Worm (Caenorhabditis elegans) whole organism, L1 larva: ENCODE data around the gene str-156.

Source experiments
- C04F5.9 ChIP-seq: sonication (generic microtip); optimal IDR thresholded peaks from 2 replicates; lab custom pipeline; 2016; ENCODE audit warnings: missing genetic modification characterization, missing compliant biosample characterization
- C34B4.2 ChIP-seq: sonication (generic microtip); optimal IDR thresholded peaks from 2 replicates; lab custom pipeline; 2017; ENCODE audit warnings: mild to moderate bottlenecking, missing genetic modification characterization, missing compliant biosample characterization
- F16B12.6 ChIP-seq: fragments of 150-350 bp; optimal IDR thresholded peaks from 2 replicates; lab custom pipeline; 2014; ENCODE audit warnings: missing biosample characterization, missing genetic modification characterization
- ceh-63 ChIP-seq: fragments of 200-800 bp; sonication (Bioruptor generic); optimal IDR thresholded peaks from 2 replicates; lab custom pipeline; 2018; ENCODE audit warnings: mild to moderate bottlenecking, missing genetic modification characterization, missing compliant biosample characterization
- ceh-82 ChIP-seq, 3 experiments: fragments of 150-350 bp in 1 of 3; sonication (generic microtip) in 2 of 3; optimal IDR thresholded peaks; 2 replicates each; lab custom pipeline; 2014 to 2017; ENCODE audit warnings: missing biosample characterization in 3 of 3, missing genetic modification characterization in 3 of 3
- ceh-90 ChIP-seq: sonication (generic microtip); optimal IDR thresholded peaks from 2 replicates; lab custom pipeline; 2016; ENCODE audit warnings: missing genetic modification characterization, missing compliant biosample characterization
- dsc-1 ChIP-seq: sonication (generic microtip); optimal IDR thresholded peaks from 2 replicates; lab custom pipeline; 2016; ENCODE audit warnings: mild to moderate bottlenecking, missing genetic modification characterization, missing compliant biosample characterization
- efl-1 ChIP-seq, 4 experiments: fragments of 150-350 bp; optimal IDR thresholded peaks in 3 of 4; peaks in 1 of 4; 1 replicate in 1 of 4; 2 replicates in 3 of 4; lab custom pipeline; 2014; ENCODE audit warnings: missing biosample characterization in 2 of 4, missing genetic modification characterization in 2 of 4, missing genetic modification reagents in 2 of 4
- egl-27 ChIP-seq, 2 experiments: fragments of 150-350 bp in 1 of 2; sonication (generic microtip); optimal IDR thresholded peaks; 3 replicates each; lab custom pipeline; 2017 to 2018; ENCODE audit warnings: missing biosample characterization in 2 of 2, missing genetic modification characterization in 2 of 2, missing genetic modification reagents in 2 of 2
- elt-3 ChIP-seq, 6 experiments: fragments of 150-350 bp in 1 of 6; sonication (generic microtip); optimal IDR thresholded peaks; 2 replicates each; lab custom pipeline; 2017 to 2018; ENCODE audit warnings: missing biosample characterization in 6 of 6, missing genetic modification characterization in 6 of 6, inconsistent platforms in 1 of 6
- fkh-8 ChIP-seq: sonication (generic microtip); optimal IDR thresholded peaks from 2 replicates; lab custom pipeline; 2016; ENCODE audit warnings: mild to moderate bottlenecking, missing genetic modification characterization, missing compliant biosample characterization
- grh-1 ChIP-seq: fragments of 200-800 bp; sonication (Bioruptor generic); IDR thresholded peaks from 2 replicates; pipeline ENCODE4 v1.3.6; 2022; ENCODE audit warnings: missing genetic modification reagents, missing genetic modification characterization, missing compliant biosample characterization
- hlh-17 ChIP-seq: fragments of 200-800 bp; sonication (Bioruptor generic); optimal IDR thresholded peaks from 2 replicates; lab custom pipeline; 2018; ENCODE audit warnings: missing genetic modification characterization, mild to moderate bottlenecking, missing compliant biosample characterization, moderate library complexity, borderline replicate concordance
- hlh-4 ChIP-seq: sonication (generic microtip); optimal IDR thresholded peaks from 2 replicates; lab custom pipeline; 2016; ENCODE audit warnings: mild to moderate bottlenecking, missing genetic modification characterization, missing compliant biosample characterization
- lin-14 ChIP-seq: fragments of 200-800 bp; sonication (Bioruptor generic); optimal IDR thresholded peaks from 2 replicates; lab custom pipeline; 2018; ENCODE audit warnings: mild to moderate bottlenecking, missing genetic modification characterization, moderate library complexity, missing compliant biosample characterization
- lin-35 ChIP-seq, 2 experiments: fragments of 150-350 bp; optimal IDR thresholded peaks; 2 replicates each; lab custom pipeline; 2014; ENCODE audit warnings: missing biosample characterization in 2 of 2, missing genetic modification characterization in 2 of 2, missing genetic modification reagents in 2 of 2
- mab-9 ChIP-seq: fragments of 200-800 bp; sonication (Bioruptor generic); IDR thresholded peaks from 2 replicates; pipeline ENCODE4 v1.3.6; 2022; ENCODE audit warnings: missing genetic modification reagents, missing genetic modification characterization, missing compliant biosample characterization
- nhr-237 ChIP-seq: fragments of 150-350 bp; optimal IDR thresholded peaks from 2 replicates; lab custom pipeline; 2014; ENCODE audit warnings: missing biosample characterization, missing genetic modification characterization
- nhr-85 ChIP-seq: sonication (generic microtip); peaks from one replicate; lab custom pipeline; 2016; ENCODE audit warnings: missing genetic modification characterization, inconsistent platforms, missing compliant biosample characterization
- pax-3 ChIP-seq: fragments of 200-800 bp; sonication (Bioruptor generic); optimal IDR thresholded peaks from 2 replicates; lab custom pipeline; 2018; ENCODE audit warnings: mild to moderate bottlenecking, missing genetic modification characterization, moderate library complexity, missing compliant biosample characterization
- snpc-4 ChIP-seq: fragments of 150-350 bp; optimal IDR thresholded peaks from 2 replicates; lab custom pipeline; 2014; ENCODE audit warnings: missing biosample characterization, missing genetic modification characterization
- snu-23 ChIP-seq: sonication (generic microtip); optimal IDR thresholded peaks from 2 replicates; lab custom pipeline; 2016; ENCODE audit warnings: missing genetic modification characterization, missing compliant biosample characterization
- sox-4 ChIP-seq: sonication (generic microtip); optimal IDR thresholded peaks from 2 replicates; lab custom pipeline; 2016; ENCODE audit warnings: missing genetic modification characterization, missing compliant biosample characterization
- swsn-7 ChIP-seq: sonication (generic microtip); optimal IDR thresholded peaks from 2 replicates; lab custom pipeline; 2016; ENCODE audit warnings: missing genetic modification characterization, missing compliant biosample characterization
- unc-130 ChIP-seq: fragments of 150-350 bp; optimal IDR thresholded peaks from 2 replicates; lab custom pipeline; 2017; ENCODE audit warnings: missing biosample characterization, missing genetic modification characterization, inconsistent platforms
- unc-30 ChIP-seq: sonication (generic microtip); optimal IDR thresholded peaks from 2 replicates; lab custom pipeline; 2017; ENCODE audit warnings: missing biosample characterization, missing genetic modification characterization
- zag-1 ChIP-seq: fragments of 150-350 bp; optimal IDR thresholded peaks from 2 replicates; lab custom pipeline; 2014; ENCODE audit warnings: missing biosample characterization, missing genetic modification characterization
- ztf-4 ChIP-seq: fragments of 150-350 bp; optimal IDR thresholded peaks from 2 replicates; lab custom pipeline; 2014; ENCODE audit warnings: missing biosample characterization, missing genetic modification characterization

Gene str-156

ce11 chrIV:4941681-4942080 is 28.5 kb downstream of the str-156 start, which contains the start of gene Y9C9A.5:
Y9C9A.5 (plus strand) TSS chrIV:4941981.
- no peak for TF ChIP-seq pax-3
- no peak for TF ChIP-seq snu-23 (GFP tag; lab: Kevin White, UChicago)
- no peak for TF ChIP-seq lin-35 (GFP tag; optimal IDR thresholded peaks at IDR 0.05; lab: Kevin White, UChicago)
- TF ChIP-seq ceh-90 (tag; lab: Kevin White, UChicago), result no peak
- TF ChIP-seq nhr-85, result no peak
- no peak for TF ChIP-seq dsc-1
- TF ChIP-seq C04F5.9, result no peak

- TF ChIP-seq grh-1 (GFP tag; lab: Robert Waterston, UW) (no peak), efl-1 (optimal IDR thresholded peaks at IDR 0.05; lab: Kevin White, UChicago) (no peak), efl-1 (GFP tag; optimal IDR thresholded peaks at IDR 0.05 in 1 of 2; lab: Kevin White, UChicago) (no peak), unc-130 (tag; lab: Kevin White, UChicago) (no peak), mab-9 (GFP tag; lab: Robert Waterston, UW) (no peak), fkh-8 (tag; lab: Kevin White, UChicago) (peak; percentile 17)
These were observed 32.6 kb downstream of the str-156 start, which contains the start of gene str-169 for ce11 chrIV:4945771-4946170. str-169 (plus strand) TSS chrIV:4946071.

ce11 chrIV:4953887-4954286 is 40.7 kb downstream of the str-156 start, which contains the start of gene str-163:
str-163 (plus strand) TSS chrIV:4954187.
- TF ChIP-seq sox-4, result peak; percentile 44
- TF ChIP-seq lin-35 (GFP tag; optimal IDR thresholded peaks at IDR 0.05; lab: Kevin White, UChicago), result no peak
- no peak for TF ChIP-seq hlh-17 (GFP tag; lab: Kevin White, UChicago)
- no peak for TF ChIP-seq elt-3 (tag; optimal IDR thresholded peaks at IDR 0.05; lab: Kevin White, UChicago)
- TF ChIP-seq zag-1, result no peak
- no peak for TF ChIP-seq egl-27 (tag; optimal IDR thresholded peaks at IDR 0.05; lab: Kevin White, UChicago)
- TF ChIP-seq hlh-4 (tag; lab: Kevin White, UChicago), result no peak
- TF ChIP-seq ztf-4 (tag; lab: Kevin White, UChicago), result no peak
- no peak for TF ChIP-seq unc-30 (tag; lab: Kevin White, UChicago)
- peak; percentile 39 for TF ChIP-seq pax-3
- TF ChIP-seq lin-14, result no peak
- no peak for TF ChIP-seq swsn-7 (tag; lab: Kevin White, UChicago)
- peak; percentile 55 for TF ChIP-seq dsc-1
- TF ChIP-seq fkh-8 (tag; lab: Kevin White, UChicago), result peak; percentile 39

- TF ChIP-seq F16B12.6, result no peak
- no peak for TF ChIP-seq nhr-237 (tag; lab: Kevin White, UChicago)
- no peak for TF ChIP-seq snpc-4 (tag; lab: Kevin White, UChicago)
- no peak for TF ChIP-seq C34B4.2 (tag; lab: Kevin White, UChicago)
- no peak for TF ChIP-seq ceh-63
- TF ChIP-seq efl-1 (optimal IDR thresholded peaks at IDR 0.05; lab: Kevin White, UChicago), result no peak
- TF ChIP-seq efl-1 (GFP tag; optimal IDR thresholded peaks at IDR 0.05 in 1 of 2; lab: Kevin White, UChicago), result peak in 1 of 2 experiments; percentile 76
- TF ChIP-seq ceh-82 (tag; optimal IDR thresholded peaks at IDR 0.05; lab: Kevin White, UChicago), result no peak
- TF ChIP-seq snu-23 (GFP tag; lab: Kevin White, UChicago), result no peak
These were observed 47.4 kb downstream of the str-156 start, which contains the start of gene str-164 for ce11 chrIV:4960623-4961022. str-164 (plus strand) TSS chrIV:4960735.

- TF ChIP-seq unc-30 (tag; lab: Kevin White, UChicago) (no peak), dsc-1 (no peak)
These were observed 50.6 kb downstream of the str-156 start, which contains the start of gene txt-3 for ce11 chrIV:4963834-4964233. txt-3 (plus strand) TSS chrIV:4963958.
